Worm (Caenorhabditis elegans) whole organism, L3 larva: ENCODE results near the gene brc-1.
"Not testable (repeated sequence)": the region's sequence is repeated elsewhere in the genome, so short reads cannot be mapped to it uniquely, and the experiment has no call there.

Source experiments
- elt-2 ChIP-seq: sonication (generic microtip); optimal IDR thresholded peaks from 2 replicates; lab custom pipeline; 2016; ENCODE audit warnings: missing genetic modification reagents, mild to moderate bottlenecking, missing genetic modification characterization, missing compliant biosample characterization
- nhr-237 ChIP-seq: fragments of 150-350 bp; optimal IDR thresholded peaks from 2 replicates; lab custom pipeline; 2014; ENCODE audit warnings: missing biosample characterization, missing genetic modification characterization
- nhr-76 ChIP-seq: fragments of 150-350 bp; sonication (generic microtip); optimal IDR thresholded peaks from 5 replicates; lab custom pipeline; 2014; ENCODE audit warnings: missing biosample characterization, missing genetic modification characterization
- pha-4 ChIP-seq: fragments of 150-350 bp; optimal IDR thresholded peaks from 2 replicates; lab custom pipeline; 2014; ENCODE audit warnings: missing biosample characterization, missing genetic modification reagents, missing genetic modification characterization

ce11 chrIII:3852030-3852579 is 10.7 kb downstream of the brc-1 start, which contains the start of gene cyp-25A4:
- not testable (repeated sequence) for TF ChIP-seq elt-2; nhr-237; pha-4 (tag; lab: Kevin White, UChicago); nhr-76 (tag; lab: Kevin White, UChicago)
